Worm (Caenorhabditis elegans) whole organism, L4 larva: ENCODE data around the gene endu-2.
A peak's percentile ranks its signal among the peaks of the same experiment; 100 is the strongest.

Source experiments
- F26F4.8 ChIP-seq: fragments of 200-800 bp; sonication (Bioruptor generic); conservative IDR thresholded peaks from 2 replicates; pipeline ENCODE4 v1.3.6; 2022; ENCODE audit warnings: missing genetic modification characterization, missing compliant biosample characterization
- T20F7.1 ChIP-seq: fragments of 200-800 bp; sonication (Bioruptor generic); optimal IDR thresholded peaks from 2 replicates; lab custom pipeline; 2018; ENCODE audit warnings: mild to moderate bottlenecking, missing genetic modification characterization, missing compliant biosample characterization
- T26A8.4 ChIP-seq: fragments of 200-800 bp; sonication (Bioruptor generic); IDR thresholded peaks from 2 replicates; pipeline ENCODE4 v1.3.6; 2022; ENCODE audit warnings: missing genetic modification characterization, missing compliant biosample characterization
- Y105C5A.15 ChIP-seq: fragments of 200-800 bp; sonication (Bioruptor generic); IDR thresholded peaks from 2 replicates; pipeline ENCODE4 v1.3.6; 2022; ENCODE audit warnings: missing genetic modification characterization, missing compliant biosample characterization
- Y75B8A.6 ChIP-seq: fragments of 200-800 bp; sonication (Bioruptor generic); IDR thresholded peaks from 2 replicates; pipeline ENCODE4 v1.3.6; 2022; ENCODE audit warnings: missing genetic modification reagents, missing genetic modification characterization, missing compliant biosample characterization
- ZK546.5 ChIP-seq, 2 experiments: sonication (generic microtip); optimal IDR thresholded peaks; 2 replicates each; lab custom pipeline; 2017; ENCODE audit warnings: missing biosample characterization in 2 of 2, missing genetic modification characterization in 2 of 2
- aly-2 ChIP-seq: sonication (generic microtip); optimal IDR thresholded peaks from 2 replicates; lab custom pipeline; 2018; ENCODE audit warnings: missing biosample characterization, missing genetic modification characterization
- ceh-20 ChIP-seq: fragments of 200-800 bp; sonication (Bioruptor generic); IDR thresholded peaks from 2 replicates; pipeline ENCODE4 v1.3.6; 2022; ENCODE audit warnings: missing genetic modification reagents, missing genetic modification characterization, missing compliant biosample characterization
- ctbp-1 ChIP-seq: fragments of 200-800 bp; sonication (Bioruptor generic); IDR thresholded peaks from 2 replicates; pipeline ENCODE4 v1.3.6; 2022; ENCODE audit warnings: missing genetic modification reagents, missing genetic modification characterization, missing compliant biosample characterization
- daf-12 ChIP-seq: fragments of 150-350 bp; optimal IDR thresholded peaks from 2 replicates; lab custom pipeline; 2014; ENCODE audit warnings: missing biosample characterization, missing genetic modification reagents, missing genetic modification characterization
- daf-16 ChIP-seq, 3 experiments: sonication (generic microtip); optimal IDR thresholded peaks; 2 replicates each; lab custom pipeline; 2016 to 2017; ENCODE audit warnings: missing genetic modification characterization in 3 of 3, missing genetic modification reagents in 3 of 3, mild to moderate bottlenecking in 2 of 3, missing compliant biosample characterization in 2 of 3, missing biosample characterization in 1 of 3, moderate library complexity in 1 of 3
- dmd-6 ChIP-seq: fragments of 200-800 bp; sonication (Bioruptor generic); IDR thresholded peaks from 2 replicates; pipeline ENCODE4 v1.3.6; 2022; ENCODE audit warnings: missing genetic modification reagents, missing genetic modification characterization, missing compliant biosample characterization
- dmd-8 ChIP-seq: fragments of 200-800 bp; sonication (Bioruptor generic); IDR thresholded peaks from 2 replicates; pipeline ENCODE4 v1.3.6; 2022; ENCODE audit warnings: missing genetic modification characterization, missing compliant biosample characterization
- dmd-9 ChIP-seq: fragments of 200-800 bp; sonication (Bioruptor generic); IDR thresholded peaks from 2 replicates; pipeline ENCODE4 v1.3.6; 2022; ENCODE audit warnings: missing genetic modification reagents, missing genetic modification characterization, missing compliant biosample characterization
- egl-27 ChIP-seq: sonication (generic microtip); optimal IDR thresholded peaks from 3 replicates; lab custom pipeline; 2017; ENCODE audit warnings: missing biosample characterization, missing genetic modification reagents, missing genetic modification characterization
- hif-1 ChIP-seq, 2 experiments: sonication (generic microtip); optimal IDR thresholded peaks; 2 replicates each; lab custom pipeline; 2016 to 2017; ENCODE audit warnings: missing compliant biosample characterization in 2 of 2, missing genetic modification characterization in 2 of 2, missing genetic modification reagents in 2 of 2, missing genotype in 2 of 2, mild to moderate bottlenecking in 1 of 2
- hlh-11 ChIP-seq: fragments of 200-800 bp; sonication (Bioruptor generic); optimal IDR thresholded peaks from 2 replicates; lab custom pipeline; 2018; ENCODE audit warnings: mild to moderate bottlenecking, missing genetic modification characterization, missing compliant biosample characterization
- hlh-30 ChIP-seq: sonication (generic microtip); optimal IDR thresholded peaks from 2 replicates; lab custom pipeline; 2017; ENCODE audit warnings: antibody characterized with exemption, mild to moderate bottlenecking, missing genetic modification characterization, missing compliant biosample characterization; ENCODE audit not compliant: insufficient read depth
- hmg-1.1 ChIP-seq: fragments of 200-800 bp; sonication (Bioruptor generic); IDR thresholded peaks from 2 replicates; pipeline ENCODE4 v1.3.6; 2022; ENCODE audit warnings: missing genetic modification reagents, missing genetic modification characterization, missing compliant biosample characterization
- lin-1 ChIP-seq: fragments of 200-800 bp; sonication (Bioruptor generic); IDR thresholded peaks from 2 replicates; pipeline ENCODE4 v1.3.6; 2022; ENCODE audit warnings: missing genetic modification reagents, missing genetic modification characterization, missing compliant biosample characterization
- lin-39 ChIP-seq: fragments of 150-350 bp; optimal IDR thresholded peaks from 2 replicates; lab custom pipeline; 2014; ENCODE audit warnings: missing biosample characterization, missing genetic modification reagents, missing genetic modification characterization
- madf-9 ChIP-seq: fragments of 200-800 bp; sonication (Bioruptor generic); conservative IDR thresholded peaks from 2 replicates; pipeline ENCODE4 v1.3.6; 2022; ENCODE audit warnings: missing genetic modification reagents, missing genetic modification characterization, missing compliant biosample characterization
- mdl-1 ChIP-seq, 2 experiments: fragments of 150-350 bp in 1 of 2; sonication (generic microtip) in 1 of 2; optimal IDR thresholded peaks; 2 replicates each; lab custom pipeline; 2014 to 2017; ENCODE audit warnings: missing biosample characterization in 2 of 2, missing genetic modification characterization in 2 of 2
- mep-1 ChIP-seq: fragments of 150-350 bp; sonication (generic microtip); optimal IDR thresholded peaks from 3 replicates; lab custom pipeline; 2014; ENCODE audit warnings: missing biosample characterization, missing genetic modification characterization
- mes-2 ChIP-seq: sonication (generic microtip); optimal IDR thresholded peaks from 2 replicates; lab custom pipeline; 2016; ENCODE audit warnings: missing genotype, mild to moderate bottlenecking, missing genetic modification characterization, missing compliant biosample characterization; ENCODE audit not compliant: poor library complexity, severe bottlenecking
- mxl-3 ChIP-seq: fragments of 200-800 bp; sonication (Bioruptor generic); optimal IDR thresholded peaks from 2 replicates; lab custom pipeline; 2018; ENCODE audit warnings: mild to moderate bottlenecking, missing genetic modification characterization, missing compliant biosample characterization
- nhr-10 ChIP-seq: fragments of 150-350 bp; optimal IDR thresholded peaks from 2 replicates; lab custom pipeline; 2014; ENCODE audit warnings: missing biosample characterization, missing genetic modification characterization
- nhr-11 ChIP-seq: fragments of 150-350 bp; optimal IDR thresholded peaks from 2 replicates; lab custom pipeline; 2014; ENCODE audit warnings: missing biosample characterization, missing genetic modification characterization
- nhr-25 ChIP-seq: sonication (generic microtip); optimal IDR thresholded peaks from 2 replicates; lab custom pipeline; 2017; ENCODE audit warnings: missing genetic modification characterization, mild to moderate bottlenecking, missing compliant biosample characterization, antibody characterized with exemption, moderate library complexity, borderline replicate concordance; ENCODE audit not compliant: insufficient read depth
- nhr-6 ChIP-seq: fragments of 150-350 bp; optimal IDR thresholded peaks from 2 replicates; lab custom pipeline; 2014; ENCODE audit warnings: missing biosample characterization, missing genetic modification characterization
- nhr-77 ChIP-seq: fragments of 150-350 bp; optimal IDR thresholded peaks from 2 replicates; lab custom pipeline; 2014; ENCODE audit warnings: missing biosample characterization, missing genetic modification characterization
- php-3 ChIP-seq: fragments of 200-800 bp; sonication (Bioruptor generic); IDR thresholded peaks from 2 replicates; pipeline ENCODE4 v1.3.6; 2022; ENCODE audit warnings: missing genetic modification reagents, missing genetic modification characterization, missing compliant biosample characterization
- pqm-1 ChIP-seq: sonication (generic microtip); optimal IDR thresholded peaks from 2 replicates; lab custom pipeline; 2017; ENCODE audit warnings: missing biosample characterization, missing genetic modification characterization
- saeg-2 ChIP-seq: fragments of 200-800 bp; sonication (Bioruptor generic); IDR thresholded peaks from 2 replicates; pipeline ENCODE4 v1.3.6; 2022; ENCODE audit warnings: missing genetic modification reagents, missing genetic modification characterization, missing compliant biosample characterization
- sdz-12 ChIP-seq: fragments of 200-800 bp; sonication (Bioruptor generic); optimal IDR thresholded peaks from 2 replicates; lab custom pipeline; 2018; ENCODE audit warnings: mild to moderate bottlenecking, missing genetic modification characterization, missing compliant biosample characterization
- set-16 ChIP-seq: fragments of 200-800 bp; sonication (Bioruptor generic); IDR thresholded peaks from 2 replicates; pipeline ENCODE4 v1.3.6; 2022; ENCODE audit warnings: missing genetic modification reagents, missing genetic modification characterization, missing compliant biosample characterization
- spr-1 ChIP-seq: sonication (generic microtip); optimal IDR thresholded peaks from 2 replicates; lab custom pipeline; 2016; ENCODE audit warnings: mild to moderate bottlenecking, missing genetic modification characterization, missing compliant biosample characterization
- spr-3 ChIP-seq: fragments of 200-800 bp; sonication (Bioruptor generic); optimal IDR thresholded peaks from 2 replicates; lab custom pipeline; 2018; ENCODE audit warnings: mild to moderate bottlenecking, missing genetic modification characterization, missing compliant biosample characterization
- tag-97 ChIP-seq: fragments of 200-800 bp; sonication (Bioruptor generic); IDR thresholded peaks from 2 replicates; pipeline ENCODE4 v1.3.6; 2022; ENCODE audit warnings: missing genetic modification characterization, missing compliant biosample characterization
- unc-39 ChIP-seq: sonication (generic microtip); optimal IDR thresholded peaks from 2 replicates; lab custom pipeline; 2017; ENCODE audit warnings: missing biosample characterization, missing genetic modification characterization
- unc-62 ChIP-seq, 3 experiments: fragments of 150-350 bp in 1 of 3; sonication (generic microtip); optimal IDR thresholded peaks in 2 of 3; peaks in 1 of 3; 1 replicate in 1 of 3; 2 replicates in 2 of 3; lab custom pipeline; 2014 to 2017; ENCODE audit warnings: missing biosample characterization in 3 of 3, missing genetic modification characterization in 3 of 3, missing genetic modification reagents in 3 of 3, missing genotype in 1 of 3
- zag-1 ChIP-seq: fragments of 150-350 bp; optimal IDR thresholded peaks from 2 replicates; lab custom pipeline; 2014; ENCODE audit warnings: missing biosample characterization, missing genetic modification characterization
- zfp-2 ChIP-seq: sonication (generic microtip); optimal IDR thresholded peaks from 2 replicates; lab custom pipeline; 2016; ENCODE audit warnings: mild to moderate bottlenecking, missing genetic modification characterization, missing compliant biosample characterization

Gene endu-2

ce11 chrX:8235994-8236393, 6.1 kb upstream of the endu-2 start, which contains the start of gene M60.4 (continued):
- peak; percentile 55; the same call in 1 of the 2 replicates for TF ChIP-seq ceh-20 (GFP tag; lab: Robert Waterston, UW)
- TF ChIP-seq Y75B8A.6 (GFP tag; lab: Robert Waterston, UW), result no peak
- TF ChIP-seq nhr-10 (tag; lab: Kevin White, UChicago), result no peak
- no peak for TF ChIP-seq set-16 (GFP tag; lab: Robert Waterston, UW)
- no peak for TF ChIP-seq php-3 (GFP tag; lab: Robert Waterston, UW)
- no peak for TF ChIP-seq T20F7.1 (GFP tag; lab: Kevin White, UChicago)
- TF ChIP-seq nhr-25 (tag; lab: Kevin White, UChicago), result peak; percentile 18
- TF ChIP-seq mep-1 (tag; lab: Kevin White, UChicago), result peak; percentile 45
- no peak for TF ChIP-seq pqm-1
- TF ChIP-seq mxl-3 (GFP tag; lab: Kevin White, UChicago), result peak; percentile 57
- TF ChIP-seq spr-1 (tag; lab: Kevin White, UChicago), result no peak
- TF ChIP-seq ctbp-1, result no peak
- TF ChIP-seq sdz-12 (GFP tag; lab: Kevin White, UChicago), result no peak
- peak; percentile 74 for TF ChIP-seq hlh-11 (tag; lab: Kevin White, UChicago)
- TF ChIP-seq dmd-6 (GFP tag; lab: Robert Waterston, UW), result peak; percentile 64
- TF ChIP-seq lin-1 (GFP tag; lab: Robert Waterston, UW), result no peak
- no peak for TF ChIP-seq spr-3 (GFP tag; lab: Kevin White, UChicago)
- TF ChIP-seq nhr-77 (tag; lab: Kevin White, UChicago), result no peak
- TF ChIP-seq Y105C5A.15, result no peak
- peak; percentile 17 for TF ChIP-seq mes-2 (tag; lab: Kevin White, UChicago)
- TF ChIP-seq egl-27 (tag; lab: Kevin White, UChicago), result no peak
- no peak for TF ChIP-seq T26A8.4 (GFP tag; lab: Robert Waterston, UW)
- TF ChIP-seq dmd-8 (GFP tag; lab: Robert Waterston, UW), result no peak
- TF ChIP-seq lin-39 (tag; lab: Kevin White, UChicago), result no peak
- TF ChIP-seq hif-1 (tag; optimal IDR thresholded peaks at IDR 0.05; lab: Kevin White, UChicago), result peak in 1 of 2 experiments; percentile 28
- no peak for TF ChIP-seq dmd-9 (GFP tag; lab: Robert Waterston, UW)

ce11 chrX:8236515-8236914, 5.6 kb upstream of the endu-2 start:
- TF ChIP-seq zag-1 (tag; lab: Kevin White, UChicago) (no peak), unc-62 (GFP tag; optimal IDR thresholded peaks at IDR 0.05 in 1 of 2; lab: Kevin White, UChicago) (peak in 1 of 2 experiments; percentile 86), unc-62 (tag; optimal IDR thresholded peaks at IDR 0.05; lab: Kevin White, UChicago) (no peak), F26F4.8 (GFP tag; lab: Robert Waterston, UW) (no peak), nhr-6 (tag; lab: Kevin White, UChicago) (peak; percentile 40), spr-1 (tag; lab: Kevin White, UChicago) (no peak), hlh-30 (tag; lab: Kevin White, UChicago) (peak; percentile 31), daf-16 (GFP tag; optimal IDR thresholded peaks at IDR 0.05; lab: Kevin White, UChicago) (no peak), daf-16 (tag; optimal IDR thresholded peaks at IDR 0.05; lab: Kevin White, UChicago) (peak; percentile 51), hmg-1.1 (no peak), madf-9 (GFP tag; lab: Robert Waterston, UW) (no peak), unc-39 (tag; lab: Kevin White, UChicago) (no peak), mdl-1 (tag; optimal IDR thresholded peaks at IDR 0.05; lab: Kevin White, UChicago) (no peak), pqm-1 (no peak), aly-2 (tag; lab: Kevin White, UChicago) (no peak), daf-12 (tag; lab: Kevin White, UChicago) (no peak), zfp-2 (tag; lab: Kevin White, UChicago) (no peak), ZK546.5 (tag; optimal IDR thresholded peaks at IDR 0.05; lab: Kevin White, UChicago) (no peak), saeg-2 (GFP tag; lab: Robert Waterston, UW) (no peak), tag-97 (GFP tag; lab: Robert Waterston, UW) (no peak), nhr-11 (tag; lab: Kevin White, UChicago) (no peak), ctbp-1 (no peak)
